Fruit fly (Drosophila melanogaster) whole organism, embryonic: ENCODE data around the gene CG3368.

Experiments used
- Atf3 ChIP-seq: fragments of 200-800 bp; sonication (Bioruptor generic); optimal IDR thresholded peaks from 3 replicates; lab custom pipeline; 2016; ENCODE audit warnings: missing biosample characterization, missing genetic modification characterization
- Blimp-1 ChIP-seq: fragments of 200-800 bp; sonication (Bioruptor generic); optimal IDR thresholded peaks from 3 replicates; lab custom pipeline; 2018; ENCODE audit warnings: missing biosample characterization, missing genetic modification characterization, mild to moderate bottlenecking, moderate library complexity, missing genetic modification reagents
- CG11398 ChIP-seq: fragments of 200-800 bp; sonication (Bioruptor generic); optimal IDR thresholded peaks from 2 replicates; lab custom pipeline; 2016; ENCODE audit warnings: missing biosample characterization, missing genetic modification characterization
- CG12104 ChIP-seq: fragments of 200-800 bp; sonication (Bioruptor generic); optimal IDR thresholded peaks from 3 replicates; lab custom pipeline; 2016; ENCODE audit warnings: missing biosample characterization, missing genetic modification characterization
- CG12391 ChIP-seq: fragments of 200-800 bp; sonication (Bioruptor generic); optimal IDR thresholded peaks from 3 replicates; lab custom pipeline; 2018; ENCODE audit warnings: missing biosample characterization, mild to moderate bottlenecking, missing genetic modification characterization, moderate library complexity
- CG13123 ChIP-seq: fragments of 200-800 bp; sonication (Bioruptor generic); optimal IDR thresholded peaks from 2 replicates; lab custom pipeline; 2016; ENCODE audit warnings: missing biosample characterization, missing genetic modification characterization
- CG13287 ChIP-seq: fragments of 200-800 bp; sonication (Bioruptor generic); IDR thresholded peaks from 2 replicates; pipeline ENCODE4 v1.3.6; 2022; ENCODE audit warnings: missing biosample characterization, missing genetic modification characterization; ENCODE audit not compliant: partially characterized antibody
- CG13424 ChIP-seq: fragments of 200-800 bp; sonication (Bioruptor generic); optimal IDR thresholded peaks from 2 replicates; lab custom pipeline; 2019; ENCODE audit warnings: missing biosample characterization, mild to moderate bottlenecking, missing genetic modification characterization, moderate library complexity
- CG13624 ChIP-seq: fragments of 200-800 bp; sonication (Bioruptor generic); optimal IDR thresholded peaks from 2 replicates; lab custom pipeline; 2016; ENCODE audit warnings: missing biosample characterization, missing genetic modification characterization
- CG15696 ChIP-seq: fragments of 200-800 bp; sonication (Bioruptor generic); optimal IDR thresholded peaks from 2 replicates; lab custom pipeline; 2019; ENCODE audit warnings: missing biosample characterization, mild to moderate bottlenecking, missing genetic modification characterization, moderate library complexity
- CG1602 ChIP-seq: fragments of 200-800 bp; sonication (Bioruptor generic); optimal IDR thresholded peaks from 3 replicates; lab custom pipeline; 2016; ENCODE audit warnings: missing biosample characterization, missing genetic modification characterization
- CG17361 ChIP-seq: fragments of 200-800 bp; sonication (Bioruptor generic); IDR thresholded peaks from 3 replicates; pipeline ENCODE4 v1.3.6; 2022; ENCODE audit warnings: missing biosample characterization, missing genetic modification characterization
- CG18262 ChIP-seq: fragments of 200-800 bp; optimal IDR thresholded peaks from 3 replicates; lab custom pipeline; 2019; ENCODE audit warnings: missing biosample characterization, mild to moderate bottlenecking, missing genetic modification characterization, moderate library complexity
- CG2875 ChIP-seq: fragments of 200-800 bp; sonication (Bioruptor generic); optimal IDR thresholded peaks from 2 replicates; lab custom pipeline; 2017; ENCODE audit warnings: missing biosample characterization, mild to moderate bottlenecking, missing genetic modification characterization, missing genetic modification reagents
- CG30403 ChIP-seq: fragments of 200-800 bp; sonication (Bioruptor generic); optimal IDR thresholded peaks from 3 replicates; lab custom pipeline; 2016; ENCODE audit warnings: missing biosample characterization, missing genetic modification characterization
- CG30431 ChIP-seq: fragments of 200-800 bp; sonication (Bioruptor generic); optimal IDR thresholded peaks from 2 replicates; lab custom pipeline; 2017; ENCODE audit warnings: missing biosample characterization, missing genetic modification characterization
- CG31224 ChIP-seq: fragments of 200-800 bp; sonication (Bioruptor generic); IDR thresholded peaks from 2 replicates; pipeline ENCODE4 v1.3.6; 2022; ENCODE audit warnings: missing biosample characterization, missing genetic modification characterization
- CG3847 ChIP-seq: fragments of 200-800 bp; sonication (Bioruptor generic); IDR thresholded peaks from 2 replicates; pipeline ENCODE4 v1.3.6; 2022; ENCODE audit warnings: missing biosample characterization, missing genetic modification characterization
- CG4854 ChIP-seq: fragments of 200-800 bp; sonication (Bioruptor generic); optimal IDR thresholded peaks from 2 replicates; lab custom pipeline; 2016; ENCODE audit warnings: missing biosample characterization, missing genetic modification characterization, inconsistent platforms
- CG6175 ChIP-seq: fragments of 200-800 bp; sonication (Bioruptor generic); IDR thresholded peaks from 3 replicates; pipeline ENCODE4 v1.3.6; 2022; ENCODE audit warnings: missing biosample characterization, missing genetic modification characterization
- CG6254 ChIP-seq: fragments of 200-800 bp; sonication (Bioruptor generic); optimal IDR thresholded peaks from 3 replicates; lab custom pipeline; 2017; ENCODE audit warnings: mild to moderate bottlenecking, missing biosample characterization, missing genetic modification reagents, missing genetic modification characterization
- CG6765 ChIP-seq: fragments of 200-800 bp; sonication (Bioruptor generic); optimal IDR thresholded peaks from 3 replicates; lab custom pipeline; 2017; ENCODE audit warnings: missing biosample characterization, mild to moderate bottlenecking, missing genetic modification characterization
- CG8765 ChIP-seq: fragments of 200-800 bp; sonication (Bioruptor generic); IDR thresholded peaks from 2 replicates; pipeline ENCODE4 v1.3.6; 2022; ENCODE audit warnings: missing biosample characterization, missing genetic modification characterization
- CG9817 ChIP-seq: fragments of 200-800 bp; sonication (Bioruptor generic); optimal IDR thresholded peaks from 2 replicates; lab custom pipeline; 2018; ENCODE audit warnings: missing biosample characterization, mild to moderate bottlenecking, missing genetic modification characterization, moderate library complexity
- CTCF ChIP-seq: fragments of 200-800 bp; sonication (Bioruptor generic); optimal IDR thresholded peaks from 2 replicates; lab custom pipeline; 2017; ENCODE audit warnings: missing biosample characterization, mild to moderate bottlenecking, missing genetic modification characterization, moderate library complexity
- Chrac-16 ChIP-seq: fragments of 200-800 bp; sonication (Bioruptor generic); optimal IDR thresholded peaks from 3 replicates; lab custom pipeline; 2016; ENCODE audit warnings: missing biosample characterization, missing genetic modification characterization
- Dip2 ChIP-seq: fragments of 200-800 bp; sonication (Bioruptor generic); IDR thresholded peaks from 2 replicates; pipeline ENCODE4 v1.3.6; 2022; ENCODE audit warnings: missing biosample characterization, missing genetic modification characterization
- Ets65A ChIP-seq: fragments of 200-800 bp; sonication (Bioruptor generic); peaks from one replicate; lab custom pipeline; 2016; ENCODE audit warnings: missing biosample characterization, missing genetic modification characterization
- Fer1 ChIP-seq: fragments of 200-800 bp; sonication (Bioruptor generic); optimal IDR thresholded peaks from 2 replicates; lab custom pipeline; 2017; ENCODE audit warnings: missing biosample characterization, mild to moderate bottlenecking, missing genetic modification characterization
- Fer2 ChIP-seq: fragments of 200-800 bp; sonication (Bioruptor generic); optimal IDR thresholded peaks from 2 replicates; lab custom pipeline; 2018; ENCODE audit warnings: missing biosample characterization, mild to moderate bottlenecking, missing genetic modification characterization, moderate library complexity
- Hr39 ChIP-seq: fragments of >200 bp; optimal IDR thresholded peaks from 2 replicates; lab custom pipeline; 2017
- Hsf ChIP-seq: fragments of 200-800 bp; sonication (Bioruptor generic); optimal IDR thresholded peaks from 3 replicates; lab custom pipeline; 2016; ENCODE audit warnings: missing biosample characterization, missing genetic modification characterization
- NC2β ChIP-seq: fragments of 200-800 bp; sonication (Bioruptor generic); optimal IDR thresholded peaks from 2 replicates; lab custom pipeline; 2016; ENCODE audit warnings: missing biosample characterization, missing genetic modification characterization
- Xrp1 ChIP-seq: fragments of 200-800 bp; sonication (Bioruptor generic); IDR thresholded peaks from 2 replicates; pipeline ENCODE4 v1.3.6; 2022; ENCODE audit warnings: missing biosample characterization, missing genetic modification characterization
- abd-A ChIP-seq: fragments of 200-800 bp; sonication (Bioruptor generic); optimal IDR thresholded peaks from 3 replicates; lab custom pipeline; 2019; ENCODE audit warnings: missing biosample characterization, mild to moderate bottlenecking, missing genetic modification characterization, moderate library complexity
- ara ChIP-seq: fragments of 200-800 bp; sonication (Bioruptor generic); IDR thresholded peaks from 2 replicates; pipeline ENCODE4 v1.3.6; 2022; ENCODE audit warnings: missing biosample characterization, missing genetic modification characterization
- bsh ChIP-seq, 2 experiments: fragments of 200-800 bp; sonication (Bioruptor generic); optimal IDR thresholded peaks; 2 replicates each; lab custom pipeline; 2017 to 2018; ENCODE audit warnings: mild to moderate bottlenecking in 2 of 2, missing biosample characterization in 2 of 2, missing genetic modification characterization in 2 of 2, moderate library complexity in 1 of 2
- cad ChIP-seq: fragments of >200 bp; optimal IDR thresholded peaks from 2 replicates; lab custom pipeline; 2017; ENCODE audit warnings: missing biosample characterization, missing genetic modification characterization
- cas ChIP-seq: fragments of 200-800 bp; sonication (Bioruptor generic); IDR thresholded peaks from 2 replicates; pipeline ENCODE4 v1.3.6; 2022; ENCODE audit warnings: missing biosample characterization, missing genetic modification characterization
- chinmo ChIP-seq: fragments of 200-800 bp; sonication (Bioruptor generic); IDR thresholded peaks from 4 replicates; pipeline ENCODE4 v1.3.6; 2022; ENCODE audit warnings: missing biosample characterization, missing genetic modification characterization; ENCODE audit not compliant: partially characterized antibody
- dm ChIP-seq: fragments of 200-800 bp; sonication (Bioruptor generic); optimal IDR thresholded peaks from 3 replicates; lab custom pipeline; 2016; ENCODE audit warnings: missing biosample characterization, missing genetic modification characterization
- nerfin-1 ChIP-seq: fragments of 200-800 bp; sonication (Bioruptor generic); optimal IDR thresholded peaks from 3 replicates; lab custom pipeline; 2019; ENCODE audit warnings: missing biosample characterization, mild to moderate bottlenecking, missing genetic modification characterization, moderate library complexity
- pfk ChIP-seq: fragments of 200-800 bp; sonication (Bioruptor generic); optimal IDR thresholded peaks from 2 replicates; lab custom pipeline; 2018; ENCODE audit warnings: missing biosample characterization, mild to moderate bottlenecking, missing genetic modification characterization, moderate library complexity
- schlank ChIP-seq: fragments of 200-800 bp; sonication (Bioruptor generic); optimal IDR thresholded peaks from 2 replicates; lab custom pipeline; 2018; ENCODE audit warnings: missing biosample characterization, mild to moderate bottlenecking, missing genetic modification characterization
- sens ChIP-seq: fragments of 200-800 bp; sonication (Bioruptor generic); peaks from one replicate; lab custom pipeline; 2016; ENCODE audit warnings: missing biosample characterization, missing genetic modification characterization
- sna ChIP-seq: fragments of 200-800 bp; sonication (Bioruptor generic); IDR thresholded peaks from 2 replicates; pipeline ENCODE4 v1.3.6; 2022; ENCODE audit warnings: missing biosample characterization, missing genetic modification characterization; ENCODE audit not compliant: partially characterized antibody
- stwl ChIP-seq: fragments of 200-800 bp; sonication (Bioruptor generic); optimal IDR thresholded peaks from 3 replicates; lab custom pipeline; 2018; ENCODE audit warnings: missing biosample characterization, mild to moderate bottlenecking, missing genetic modification characterization, moderate library complexity
- tgo ChIP-seq: fragments of 200-800 bp; sonication (Bioruptor generic); IDR thresholded peaks from 3 replicates; pipeline ENCODE4 v1.3.6; 2022; ENCODE audit warnings: missing biosample characterization, missing genetic modification characterization
- tna ChIP-seq: fragments of 200-800 bp; sonication (Bioruptor generic); IDR thresholded peaks from 2 replicates; pipeline ENCODE4 v1.3.6; 2022; ENCODE audit warnings: missing biosample characterization, missing genetic modification characterization; ENCODE audit not compliant: partially characterized antibody
- ttk ChIP-seq: fragments of 200-800 bp; sonication (Bioruptor generic); IDR thresholded peaks from 2 replicates; pipeline ENCODE4 v2.1.2; 2022; ENCODE audit warnings: missing biosample characterization, missing genetic modification characterization

Gene CG3368

dm6 chr3R:27263434-27264215 is 20.0 kb upstream of the CG3368 start, which contains the start of gene woc (continued):
- no peak for TF ChIP-seq Dip2 (GFP tag; lab: Robert Waterston, UW)
- TF ChIP-seq Xrp1 (GFP tag; lab: Robert Waterston, UW) = no peak
- no peak for TF ChIP-seq Atf3 (GFP tag; lab: Kevin White, UChicago)
- TF ChIP-seq CG30431 (GFP tag; lab: Kevin White, UChicago) = peak; percentile 46
- TF ChIP-seq cad (GFP tag; lab: Kevin White, UChicago) = no peak
- TF ChIP-seq bsh (GFP tag; optimal IDR thresholded peaks at IDR 0.05; lab: Kevin White, UChicago) = peak; percentile 30 to 92
- TF ChIP-seq CG6765 (GFP tag; lab: Kevin White, UChicago) = peak; percentile 37
- no peak for TF ChIP-seq CG13123
- peak; percentile 88 for TF ChIP-seq tna (GFP tag; lab: Robert Waterston, UW)
- no peak for TF ChIP-seq CG4854 (GFP tag; lab: Kevin White, UChicago)
- peak; percentile 54 for TF ChIP-seq Hsf
- TF ChIP-seq abd-A (tag; lab: Kevin White, UChicago) = no peak
- peak; percentile 41; the same call in 1 of the 2 replicates for TF ChIP-seq CG3847
- TF ChIP-seq ttk (GFP tag; lab: Robert Waterston, UW) = peak; percentile 13
- peak; percentile 48 for TF ChIP-seq CG11398 (GFP tag; lab: Kevin White, UChicago)
- peak; percentile 87 for TF ChIP-seq CG13287 (GFP tag; lab: Robert Waterston, UW)
- TF ChIP-seq CG13624 (GFP tag; lab: Kevin White, UChicago) = peak; percentile 46
- TF ChIP-seq CG15696 (tag; lab: Kevin White, UChicago) = no peak
- TF ChIP-seq CG6254 = no peak
- TF ChIP-seq ara (GFP tag; lab: Robert Waterston, UW) = no peak
- TF ChIP-seq Blimp-1 (GFP tag; lab: Kevin White, UChicago) = no peak
- peak; percentile 43; the same call in 1 of the 2 replicates for TF ChIP-seq CG31224 (GFP tag; lab: Robert Waterston, UW)
- peak; percentile 39 for TF ChIP-seq CG12391
- 0 out of 2 replicates have a peak, but pooled peaks have one; percentile 14 for TF ChIP-seq cas (GFP tag; lab: Robert Waterston, UW)
- TF ChIP-seq sens (GFP tag; lab: Kevin White, UChicago) = peak; percentile 94
- peak; percentile 96 for TF ChIP-seq chinmo (GFP tag; lab: Robert Waterston, UW)
- peak; percentile 9 for TF ChIP-seq Chrac-16
- peak; percentile 75 for TF ChIP-seq sna (GFP tag; lab: Robert Waterston, UW)
- TF ChIP-seq CG30403 = peak; percentile 73
- no peak for TF ChIP-seq CG2875
- TF ChIP-seq CG13424 (tag; lab: Kevin White, UChicago) = no peak
- peak; percentile 30 for TF ChIP-seq CTCF (GFP tag; lab: Kevin White, UChicago)
- peak; percentile 56 for TF ChIP-seq NC2β
- TF ChIP-seq CG18262 (tag; lab: Kevin White, UChicago) = peak; percentile 33
- peak; percentile 45 for TF ChIP-seq CG1602
- TF ChIP-seq Fer1 = no peak
- peak; percentile 40 for TF ChIP-seq nerfin-1 (tag; lab: Kevin White, UChicago)
- peak; percentile 53 for TF ChIP-seq tgo (GFP tag; lab: Robert Waterston, UW)
- no peak for TF ChIP-seq Hr39 (lab: Kevin White, UChicago)
- TF ChIP-seq Ets65A (GFP tag; lab: Kevin White, UChicago) = peak; percentile 95
- TF ChIP-seq pfk (GFP tag; lab: Kevin White, UChicago) = no peak
- no peak; the same call in 1 of the 3 replicates for TF ChIP-seq CG17361
- TF ChIP-seq CG9817 = no peak
- TF ChIP-seq schlank (tag; lab: Kevin White, UChicago) = no peak
- TF ChIP-seq Fer2 (tag; lab: Kevin White, UChicago) = no peak
- peak; percentile 90 for TF ChIP-seq stwl (tag; lab: Kevin White, UChicago)
- TF ChIP-seq dm (GFP tag; lab: Kevin White, UChicago) = peak; percentile 70
- TF ChIP-seq CG6175 (GFP tag; lab: Robert Waterston, UW) = no peak
- TF ChIP-seq CG12104 (GFP tag; lab: Kevin White, UChicago) = peak; percentile 43
- 0 out of 2 replicates have a peak, but pooled peaks have one; percentile 6 for TF ChIP-seq CG8765 (GFP tag; lab: Robert Waterston, UW)
